Worm (Caenorhabditis elegans): Measurements from ENCODE around the gene ced-4.

The ced-4 gene

ce11 chrIII:4899728-4900127, 47.6 kb downstream of the ced-4 start (continued):
- TF ChIP-seq hlh-6 (tag; optimal IDR thresholded peaks at IDR 0.05) (peak; percentile 37), hlh-15 (tag; optimal IDR thresholded peaks at IDR 0.05) (no peak), pqm-1 (tag; optimal IDR thresholded peaks at IDR 0.05) (peak; percentile 77), fkh-6 (tag; optimal IDR thresholded peaks at IDR 0.05) (peak; percentile 54), nhr-232 (tag; optimal IDR thresholded peaks at IDR 0.05) (no peak), elt-4 (tag; optimal IDR thresholded peaks at IDR 0.05) (no peak), ceh-19 (GFP tag; optimal IDR thresholded peaks at IDR 0.05) (peak; percentile 56), ceh-24 (tag; optimal IDR thresholded peaks at IDR 0.05) (no peak), pha-4 (tag; optimal IDR thresholded peaks at IDR 0.05) (no peak), gmeb-2 (tag; optimal IDR thresholded peaks at IDR 0.05) (peak; percentile 10), ceh-34 (tag; optimal IDR thresholded peaks at IDR 0.05) (peak; percentile 95), unc-3 (GFP tag; conservative IDR thresholded peaks at IDR 0.05) (0 out of 2 replicates have a peak, but pooled peaks have one; percentile 37), unc-3 (tag; optimal IDR thresholded peaks at IDR 0.05) (peak; percentile 85), ceh-48 (tag; optimal IDR thresholded peaks at IDR 0.05) (peak; percentile 23), ceh-14 (tag; optimal IDR thresholded peaks at IDR 0.05) (peak; percentile 88), K09A11.1 (tag; optimal IDR thresholded peaks at IDR 0.05; ENCODE audit: insufficient read depth) (peak; percentile 33)

ce11 chrIII:4900260-4900659, 48.1 kb downstream of the ced-4 start, which contains the start of gene tag-340:
Gene tag-340 (plus strand): TSS chrIII:4900508.
- TF ChIP-seq C38D4.7 (GFP tag; optimal IDR thresholded peaks at IDR 0.05): no peak
- TF ChIP-seq npax-4 (tag; optimal IDR thresholded peaks at IDR 0.05): no peak
- no peak for TF ChIP-seq elt-4 (tag; optimal IDR thresholded peaks at IDR 0.05)
- no peak for TF ChIP-seq T23F11.4 (GFP tag; optimal IDR thresholded peaks at IDR 0.05)
- no peak for TF ChIP-seq tbx-2 (tag; optimal IDR thresholded peaks at IDR 0.05)
- no peak for TF ChIP-seq zip-5 (tag; optimal IDR thresholded peaks at IDR 0.05)
- no peak for TF ChIP-seq ceh-30 (tag; optimal IDR thresholded peaks at IDR 0.05)
- TF ChIP-seq ceh-14 (tag; optimal IDR thresholded peaks at IDR 0.05): no peak
- no peak for TF ChIP-seq unc-55 (GFP tag; optimal IDR thresholded peaks at IDR 0.05)
- no peak for TF ChIP-seq ceh-45 (GFP tag; IDR thresholded peaks at IDR 0.05)
- no peak for TF ChIP-seq hlh-13 (GFP tag; optimal IDR thresholded peaks at IDR 0.05)
- TF ChIP-seq nhr-232 (tag; optimal IDR thresholded peaks at IDR 0.05): no peak

ce11 chrIII:4903784-4904183, 51.7 kb downstream of the ced-4 start, which contains the start of gene kbp-2:
Gene kbp-2 (minus strand): TSS chrIII:4903884.
- no peak for TF ChIP-seq ama-1 (optimal IDR thresholded peaks at IDR 0.05)

Data from whole organism, late embryonic.